Worm (Caenorhabditis elegans) whole organism, L4/young adult: ENCODE data around the gene C38C3.6.

Experiments
- W03F9.2 ChIP-seq: fragments of 150-350 bp; optimal IDR thresholded peaks from 2 replicates; lab custom pipeline; 2014; ENCODE audit warnings: missing biosample characterization, missing genetic modification characterization
- dao-5 ChIP-seq: sonication (generic microtip); optimal IDR thresholded peaks from 2 replicates; lab custom pipeline; 2016; ENCODE audit warnings: missing genotype, missing genetic modification characterization, moderate library complexity, missing compliant biosample characterization
- him-1 ChIP-seq: sonication (generic microtip); optimal IDR thresholded peaks from 2 replicates; lab custom pipeline; 2016; ENCODE audit warnings: missing genotype, missing genetic modification reagents, missing genetic modification characterization, missing compliant biosample characterization

- no peak for TF ChIP-seq him-1 (tag; lab: Kevin White, UChicago)
- TF ChIP-seq W03F9.2, result no peak
- no peak for TF ChIP-seq dao-5
Observed at ce11 chrV:1536979-1537378, 45.6 kb upstream of the C38C3.6 start, which contains the start of gene K02H11.9.
